Worm (Caenorhabditis elegans) whole organism, late embryonic: ENCODE measurements around the gene F46C8.1.

Experiments used
- K09A11.1 ChIP-seq: sonication (generic microtip); optimal IDR thresholded peaks from 2 replicates; lab custom pipeline; 2017; ENCODE audit warnings: antibody characterized with exemption, mild to moderate bottlenecking, missing genetic modification characterization, missing compliant biosample characterization; ENCODE audit not compliant: insufficient read depth
- Y22D7AL.16 ChIP-seq: sonication (generic microtip); optimal IDR thresholded peaks from 2 replicates; lab custom pipeline; 2016; ENCODE audit warnings: missing genetic modification characterization, missing compliant biosample characterization
- ama-1 ChIP-seq: fragments of 150-350 bp; optimal IDR thresholded peaks from 2 replicates; lab custom pipeline; 2014
- ceh-14 ChIP-seq: sonication (generic microtip); optimal IDR thresholded peaks from 2 replicates; lab custom pipeline; 2016; ENCODE audit warnings: missing genotype, missing genetic modification characterization, missing compliant biosample characterization
- ceh-24 ChIP-seq: sonication (generic microtip); optimal IDR thresholded peaks from 2 replicates; lab custom pipeline; 2016; ENCODE audit warnings: mild to moderate bottlenecking, missing genetic modification characterization, missing compliant biosample characterization
- ceh-31 ChIP-seq: sonication (generic microtip); optimal IDR thresholded peaks from 2 replicates; lab custom pipeline; 2016; ENCODE audit warnings: missing genetic modification characterization, missing compliant biosample characterization
- ceh-9 ChIP-seq: sonication (generic microtip); optimal IDR thresholded peaks from 2 replicates; lab custom pipeline; 2016; ENCODE audit warnings: mild to moderate bottlenecking, missing genetic modification characterization, inconsistent platforms, missing compliant biosample characterization
- dmd-4 ChIP-seq: sonication (generic microtip); optimal IDR thresholded peaks from 2 replicates; lab custom pipeline; 2016; ENCODE audit warnings: borderline replicate concordance, missing genetic modification characterization, missing compliant biosample characterization
- elt-4 ChIP-seq: sonication (generic microtip); optimal IDR thresholded peaks from 2 replicates; lab custom pipeline; 2016; ENCODE audit warnings: missing genetic modification characterization, missing compliant biosample characterization
- eyg-1 ChIP-seq: sonication (generic microtip); optimal IDR thresholded peaks from 2 replicates; lab custom pipeline; 2016; ENCODE audit warnings: missing genotype, missing genetic modification characterization, missing compliant biosample characterization
- hlh-30 ChIP-seq: sonication (generic microtip); optimal IDR thresholded peaks from 2 replicates; lab custom pipeline; 2017; ENCODE audit warnings: antibody characterized with exemption, missing genetic modification characterization, missing compliant biosample characterization; ENCODE audit not compliant: insufficient read depth
- hlh-6 ChIP-seq: sonication (generic microtip); optimal IDR thresholded peaks from 2 replicates; lab custom pipeline; 2016; ENCODE audit warnings: missing genotype, missing genetic modification characterization, missing compliant biosample characterization
- hlh-8 ChIP-seq: sonication (generic microtip); optimal IDR thresholded peaks from 2 replicates; lab custom pipeline; 2016; ENCODE audit warnings: missing genotype, missing genetic modification characterization, missing compliant biosample characterization
- madf-2 ChIP-seq: sonication (generic microtip); optimal IDR thresholded peaks from 2 replicates; lab custom pipeline; 2017; ENCODE audit warnings: missing genetic modification characterization, missing compliant biosample characterization
- nhr-11 ChIP-seq: fragments of 150-350 bp; optimal IDR thresholded peaks from 2 replicates; lab custom pipeline; 2014; ENCODE audit warnings: missing biosample characterization, missing genetic modification characterization
- odd-2 ChIP-seq: sonication (generic microtip); optimal IDR thresholded peaks from 2 replicates; lab custom pipeline; 2017; ENCODE audit warnings: antibody characterized with exemption, mild to moderate bottlenecking, missing genetic modification characterization, missing compliant biosample characterization
- pat-9 ChIP-seq: fragments of 200-800 bp; sonication (Bioruptor generic); optimal IDR thresholded peaks from 2 replicates; lab custom pipeline; 2018; ENCODE audit warnings: mild to moderate bottlenecking, missing genetic modification characterization, moderate library complexity, missing compliant biosample characterization
- ref-2 ChIP-seq: sonication (generic microtip); optimal IDR thresholded peaks from 2 replicates; lab custom pipeline; 2016; ENCODE audit warnings: missing genetic modification characterization, missing compliant biosample characterization
- sox-2 ChIP-seq: fragments of 200-800 bp; sonication (Bioruptor generic); IDR thresholded peaks from 2 replicates; pipeline ENCODE4 v1.3.6; 2022; ENCODE audit warnings: missing genetic modification reagents, missing genetic modification characterization, missing compliant biosample characterization
- syd-9 ChIP-seq: sonication (generic microtip); optimal IDR thresholded peaks from 2 replicates; lab custom pipeline; 2016; ENCODE audit warnings: mild to moderate bottlenecking, missing genetic modification characterization, moderate library complexity, missing compliant biosample characterization
- unc-42 ChIP-seq: sonication (generic microtip); optimal IDR thresholded peaks from 2 replicates; lab custom pipeline; 2016; ENCODE audit warnings: missing genotype, missing genetic modification characterization, missing compliant biosample characterization
- unc-86 ChIP-seq: sonication (generic microtip); optimal IDR thresholded peaks from 2 replicates; lab custom pipeline; 2016; ENCODE audit warnings: missing genetic modification characterization, missing compliant biosample characterization

The F46C8.1 gene

DNA sequence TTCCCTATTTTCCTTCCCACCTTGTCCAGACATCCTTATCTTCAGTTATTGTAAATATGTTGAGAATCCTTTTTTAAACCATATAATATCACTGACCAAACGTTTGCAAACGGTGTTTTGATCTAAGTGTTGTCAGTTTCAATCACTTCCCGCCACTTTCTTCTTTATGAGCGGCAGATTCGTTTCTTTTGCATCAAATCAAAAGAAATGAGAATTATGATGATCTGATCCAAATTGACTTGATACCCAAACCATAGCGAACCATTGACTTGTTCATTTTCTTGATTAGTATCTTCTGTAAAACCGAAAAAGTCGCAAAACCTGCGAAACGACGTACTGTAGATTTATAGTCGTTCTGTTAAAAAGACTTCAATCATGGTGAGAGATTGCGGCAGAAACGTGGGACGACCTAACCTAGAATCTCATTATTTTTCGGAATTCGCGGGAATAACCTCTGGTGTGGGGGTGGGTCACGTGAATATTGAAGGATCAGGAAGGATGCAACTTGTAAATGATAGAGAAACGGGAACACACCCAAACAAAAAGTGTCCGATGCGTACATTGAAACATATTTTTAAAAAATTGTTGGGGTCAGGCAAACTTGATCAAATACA, 45.8 kb downstream of the F46C8.1 start:
- no peak for TF ChIP-seq ama-1 (lab: Kevin White, UChicago)
- no peak for TF ChIP-seq sox-2 (GFP tag; lab: Robert Waterston, UW)
- no peak for TF ChIP-seq pat-9 (tag; lab: Kevin White, UChicago)
- TF ChIP-seq Y22D7AL.16 (tag; lab: Kevin White, UChicago) = no peak
- TF ChIP-seq hlh-8 (tag; lab: Kevin White, UChicago) = no peak
- no peak for TF ChIP-seq dmd-4 (tag; lab: Kevin White, UChicago)
- no peak for TF ChIP-seq ceh-24 (tag; lab: Kevin White, UChicago)
- TF ChIP-seq, all 69 proteins: peak for 0

DNA sequence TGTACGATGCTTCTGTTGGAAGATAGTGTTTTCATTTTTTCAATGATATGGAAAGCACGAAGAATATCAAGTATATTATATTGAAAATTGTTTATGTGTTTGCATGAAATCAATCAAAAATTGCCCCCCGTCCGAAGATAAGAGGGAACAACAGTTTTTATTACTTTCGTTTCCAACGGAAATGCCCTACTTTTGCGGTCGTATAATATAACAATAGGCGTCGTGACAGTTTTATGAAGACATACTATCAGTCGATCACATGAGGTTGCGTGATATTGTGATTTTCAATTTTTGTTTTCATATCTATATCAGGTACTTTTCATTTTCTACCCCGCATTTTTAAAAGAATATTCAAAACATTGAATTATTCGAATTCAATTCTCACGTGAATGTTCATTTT, 47.8 kb downstream of the F46C8.1 start:
- no peak for TF ChIP-seq K09A11.1 (tag; lab: Kevin White, UChicago)
- no peak for TF ChIP-seq eyg-1 (tag; lab: Kevin White, UChicago)
- no peak for TF ChIP-seq madf-2 (tag; lab: Kevin White, UChicago)
- TF ChIP-seq pat-9 (tag; lab: Kevin White, UChicago) = no peak
- no peak for TF ChIP-seq nhr-11
- no peak for TF ChIP-seq syd-9 (tag; lab: Kevin White, UChicago)
- no peak for TF ChIP-seq ama-1 (lab: Kevin White, UChicago)
- no peak for TF ChIP-seq ceh-9 (tag; lab: Kevin White, UChicago)
- TF ChIP-seq ref-2 (tag; lab: Kevin White, UChicago) = no peak
- no peak for TF ChIP-seq hlh-6 (tag; lab: Kevin White, UChicago)
- no peak for TF ChIP-seq unc-42
- no peak for TF ChIP-seq odd-2 (tag; lab: Kevin White, UChicago)
- TF ChIP-seq hlh-30 = no peak

DNA sequence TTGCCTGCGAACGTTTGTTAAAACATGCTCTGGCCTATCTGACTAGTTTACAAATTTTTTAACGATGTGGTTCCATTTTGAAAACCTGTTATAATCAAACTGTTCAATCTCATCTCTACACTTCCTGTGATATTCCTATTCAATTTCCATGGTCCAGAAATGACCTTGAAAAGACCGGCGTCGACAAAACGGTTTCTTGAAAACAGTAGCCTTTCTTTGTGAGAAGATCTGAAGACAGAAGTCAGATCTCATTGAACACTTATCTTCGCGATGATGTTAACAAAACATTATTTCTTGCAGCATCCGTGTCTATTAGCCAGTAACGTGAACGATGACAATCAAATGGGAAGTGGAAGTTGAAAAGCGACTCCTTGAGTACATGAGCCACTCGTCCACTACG, 48.4 kb downstream of the F46C8.1 start, which contains the start of gene C44E12.1:
TSS of gene C44E12.1 (plus strand) at position 301 of the 400 bp plus-strand sequence.
- TF ChIP-seq ceh-14 (no peak), unc-42 (no peak), Y22D7AL.16 (tag; lab: Kevin White, UChicago) (no peak), unc-86 (tag; lab: Kevin White, UChicago) (no peak), elt-4 (tag; lab: Kevin White, UChicago) (no peak), ceh-31 (tag; lab: Kevin White, UChicago) (no peak), odd-2 (tag; lab: Kevin White, UChicago) (no peak)
- TF ChIP-seq, all 69 proteins: peak for 0
